Fruit fly (Drosophila melanogaster) whole organism, embryonic: ENCODE data around the gene lab.
A peak's percentile ranks its signal among the peaks of the same experiment; 100 is the strongest.

Experiments used
- B-H2 ChIP-seq: fragments of 200-800 bp; sonication (Bioruptor generic); optimal IDR thresholded peaks from 2 replicates; lab custom pipeline; 2018; ENCODE audit warnings: missing biosample characterization, mild to moderate bottlenecking, missing genetic modification characterization
- Blimp-1 ChIP-seq: fragments of 200-800 bp; sonication (Bioruptor generic); optimal IDR thresholded peaks from 3 replicates; lab custom pipeline; 2018; ENCODE audit warnings: missing biosample characterization, missing genetic modification characterization, mild to moderate bottlenecking, moderate library complexity, missing genetic modification reagents
- C15 ChIP-seq: fragments of 200-800 bp; sonication (Bioruptor generic); IDR thresholded peaks from 3 replicates; pipeline ENCODE4 v1.3.6; 2022; ENCODE audit warnings: missing biosample characterization, missing genetic modification characterization
- CG1233 ChIP-seq: fragments of 200-800 bp; sonication (Bioruptor generic); optimal IDR thresholded peaks from 4 replicates; lab custom pipeline; 2018; ENCODE audit warnings: missing biosample characterization, mild to moderate bottlenecking, missing genetic modification characterization
- CG15479 ChIP-seq: fragments of 200-800 bp; sonication (Bioruptor generic); optimal IDR thresholded peaks from 3 replicates; lab custom pipeline; 2019; ENCODE audit warnings: missing biosample characterization, mild to moderate bottlenecking, missing genetic modification characterization, moderate library complexity
- CG17328 ChIP-seq: fragments of 200-800 bp; sonication (Bioruptor generic); IDR thresholded peaks from 2 replicates; pipeline ENCODE4 v1.3.6; 2022; ENCODE audit warnings: missing biosample characterization, missing genetic modification characterization
- CG17361 ChIP-seq: fragments of 200-800 bp; sonication (Bioruptor generic); IDR thresholded peaks from 3 replicates; pipeline ENCODE4 v1.3.6; 2022; ENCODE audit warnings: missing biosample characterization, missing genetic modification characterization
- CG2199 ChIP-seq: fragments of 200-800 bp; sonication (Bioruptor generic); IDR thresholded peaks from 3 replicates; pipeline ENCODE4 v1.3.6; 2022; ENCODE audit warnings: missing biosample characterization, missing genetic modification characterization
- CG30431 ChIP-seq: fragments of 200-800 bp; sonication (Bioruptor generic); optimal IDR thresholded peaks from 2 replicates; lab custom pipeline; 2017; ENCODE audit warnings: missing biosample characterization, missing genetic modification characterization
- CG7357 ChIP-seq: fragments of 200-800 bp; sonication (Bioruptor generic); IDR thresholded peaks from 3 replicates; pipeline ENCODE4 v1.3.6; 2022; ENCODE audit warnings: missing biosample characterization, missing genetic modification characterization
- CG7745 ChIP-seq: fragments of 200-800 bp; sonication (Bioruptor generic); optimal IDR thresholded peaks from 2 replicates; lab custom pipeline; 2018; ENCODE audit warnings: missing biosample characterization, mild to moderate bottlenecking, missing genetic modification characterization, moderate library complexity
- CG9215 ChIP-seq: fragments of 200-800 bp; sonication (Bioruptor generic); IDR thresholded peaks from 2 replicates; pipeline ENCODE4 v1.3.6; 2022; ENCODE audit warnings: missing biosample characterization, missing genetic modification characterization
- CG9727 ChIP-seq: fragments of 200-800 bp; sonication (Bioruptor generic); optimal IDR thresholded peaks from 3 replicates; lab custom pipeline; 2017; ENCODE audit warnings: missing biosample characterization, mild to moderate bottlenecking, missing genetic modification characterization
- CTCF ChIP-seq: fragments of 200-800 bp; sonication (Bioruptor generic); optimal IDR thresholded peaks from 2 replicates; lab custom pipeline; 2017; ENCODE audit warnings: missing biosample characterization, mild to moderate bottlenecking, missing genetic modification characterization, moderate library complexity
- Dfd ChIP-seq, 2 experiments: fragments of >200 bp; optimal IDR thresholded peaks; 2 replicates each; lab custom pipeline; 2017; ENCODE audit warnings: missing biosample characterization in 2 of 2, missing genetic modification characterization in 2 of 2
- Dip2 ChIP-seq: fragments of 200-800 bp; sonication (Bioruptor generic); IDR thresholded peaks from 2 replicates; pipeline ENCODE4 v1.3.6; 2022; ENCODE audit warnings: missing biosample characterization, missing genetic modification characterization
- Ets65A ChIP-seq: fragments of 200-800 bp; sonication (Bioruptor generic); peaks from one replicate; lab custom pipeline; 2016; ENCODE audit warnings: missing biosample characterization, missing genetic modification characterization
- HLH54F ChIP-seq: fragments of 200-800 bp; sonication (Bioruptor generic); optimal IDR thresholded peaks from 3 replicates; lab custom pipeline; 2016; ENCODE audit warnings: missing biosample characterization, missing genetic modification characterization
- HmgZ ChIP-seq: fragments of 200-800 bp; sonication (Bioruptor generic); optimal IDR thresholded peaks from 2 replicates; lab custom pipeline; 2018; ENCODE audit warnings: missing biosample characterization, mild to moderate bottlenecking, missing genetic modification characterization
- Hmx ChIP-seq: fragments of 200-800 bp; sonication (Bioruptor generic); optimal IDR thresholded peaks from 2 replicates; lab custom pipeline; 2016; ENCODE audit warnings: missing biosample characterization, missing genetic modification characterization
- Jarid2 ChIP-seq: fragments of 200-800 bp; sonication (Bioruptor generic); optimal IDR thresholded peaks from 3 replicates; lab custom pipeline; 2017; ENCODE audit warnings: mild to moderate bottlenecking, missing biosample characterization, missing genetic modification reagents, missing genetic modification characterization
- Lhr ChIP-seq: fragments of 200-800 bp; sonication (Bioruptor generic); optimal IDR thresholded peaks from 3 replicates; lab custom pipeline; 2017; ENCODE audit warnings: mild to moderate bottlenecking, missing biosample characterization, missing genetic modification reagents, missing genetic modification characterization
- Optix ChIP-seq: fragments of 200-800 bp; sonication (Bioruptor generic); IDR thresholded peaks from 3 replicates; pipeline ENCODE4 v1.3.6; 2022; ENCODE audit warnings: missing biosample characterization, missing genetic modification characterization
- Ssrp ChIP-seq: fragments of 200-800 bp; sonication (Bioruptor generic); optimal IDR thresholded peaks from 2 replicates; lab custom pipeline; 2018; ENCODE audit warnings: missing biosample characterization, mild to moderate bottlenecking, missing genetic modification characterization, moderate library complexity
- ase ChIP-seq: fragments of 200-800 bp; sonication (Bioruptor generic); IDR thresholded peaks from 3 replicates; pipeline ENCODE4 v1.3.6; 2022; ENCODE audit warnings: missing biosample characterization, missing genetic modification characterization
- az2 ChIP-seq: fragments of 200-800 bp; sonication (Bioruptor generic); optimal IDR thresholded peaks from 3 replicates; lab custom pipeline; 2016; ENCODE audit warnings: missing biosample characterization, missing genetic modification characterization
- btn ChIP-seq: fragments of 200-800 bp; sonication (Bioruptor generic); optimal IDR thresholded peaks from 2 replicates; lab custom pipeline; 2016; ENCODE audit warnings: missing biosample characterization, missing genetic modification characterization
- caup ChIP-seq: fragments of 200-800 bp; sonication (Bioruptor generic); optimal IDR thresholded peaks from 3 replicates; lab custom pipeline; 2017; ENCODE audit warnings: missing biosample characterization, mild to moderate bottlenecking, missing genetic modification characterization, moderate library complexity; ENCODE audit not compliant: severe bottlenecking
- crol ChIP-seq: fragments of 200-800 bp; sonication (Bioruptor generic); IDR thresholded peaks from 2 replicates; pipeline ENCODE4 v1.3.6; 2022; ENCODE audit warnings: missing biosample characterization, missing genetic modification characterization
- gcm2 ChIP-seq: fragments of 200-800 bp; sonication (Bioruptor generic); optimal IDR thresholded peaks from 2 replicates; lab custom pipeline; 2016; ENCODE audit warnings: missing biosample characterization, missing genetic modification characterization
- gem ChIP-seq: fragments of 200-800 bp; sonication (Bioruptor generic); optimal IDR thresholded peaks from 2 replicates; lab custom pipeline; 2019; ENCODE audit warnings: missing biosample characterization, mild to moderate bottlenecking, missing genetic modification characterization, moderate library complexity
- h ChIP-seq: fragments of >200 bp; optimal IDR thresholded peaks from 2 replicates; lab custom pipeline; 2017
- hb ChIP-seq: fragments of 200-800 bp; sonication (Bioruptor generic); IDR thresholded peaks from 3 replicates; pipeline ENCODE4 v1.3.6; 2022; ENCODE audit warnings: missing biosample characterization, missing genetic modification characterization; ENCODE audit not compliant: partially characterized antibody
- kah ChIP-seq: fragments of 200-800 bp; sonication (Bioruptor generic); optimal IDR thresholded peaks from 2 replicates; lab custom pipeline; 2018; ENCODE audit warnings: missing biosample characterization, mild to moderate bottlenecking, missing genetic modification characterization
- kni ChIP-seq: fragments of 200-800 bp; sonication (Bioruptor generic); optimal IDR thresholded peaks from 3 replicates; lab custom pipeline; 2017; ENCODE audit warnings: mild to moderate bottlenecking, missing biosample characterization, missing genetic modification reagents, missing genetic modification characterization
- knrl ChIP-seq: fragments of 200-800 bp; sonication (Bioruptor generic); IDR thresholded peaks from 3 replicates; pipeline ENCODE4 v1.3.6; 2022; ENCODE audit warnings: missing biosample characterization, missing genetic modification characterization; ENCODE audit not compliant: partially characterized antibody
- lov ChIP-seq, 2 experiments: fragments of 200-800 bp in 1 of 2; fragments of >200 bp in 1 of 2; sonication (Bioruptor generic) in 1 of 2; IDR thresholded peaks in 1 of 2; optimal IDR thresholded peaks in 1 of 2; 2 replicates in 1 of 2; 3 replicates in 1 of 2; pipeline versions ENCODE4 v1.3.6 to Lab custom; 2017 to 2022; ENCODE audit warnings: missing biosample characterization in 1 of 2, missing genetic modification characterization in 1 of 2
- nau ChIP-seq: fragments of 200-800 bp; sonication (Bioruptor generic); optimal IDR thresholded peaks from 3 replicates; lab custom pipeline; 2017; ENCODE audit warnings: missing biosample characterization, mild to moderate bottlenecking, missing genetic modification characterization, missing genetic modification reagents
- sc ChIP-seq, 3 experiments: fragments of >200 bp in 2 of 3; fragments of 200-800 bp in 1 of 3; sonication (Bioruptor generic) in 1 of 3; optimal IDR thresholded peaks; 2 replicates in 2 of 3; 3 replicates in 1 of 3; lab custom pipeline; 2017; ENCODE audit warnings: mild to moderate bottlenecking in 1 of 3, missing biosample characterization in 1 of 3, missing genetic modification characterization in 1 of 3, missing genetic modification reagents in 1 of 3
- schlank ChIP-seq: fragments of 200-800 bp; sonication (Bioruptor generic); optimal IDR thresholded peaks from 2 replicates; lab custom pipeline; 2018; ENCODE audit warnings: missing biosample characterization, mild to moderate bottlenecking, missing genetic modification characterization
- seq ChIP-seq: fragments of 200-800 bp; sonication (Bioruptor generic); IDR thresholded peaks from 2 replicates; pipeline ENCODE4 v1.3.6; 2022; ENCODE audit warnings: missing biosample characterization, missing genetic modification characterization
- unpg ChIP-seq: fragments of 200-800 bp; sonication (Bioruptor generic); optimal IDR thresholded peaks from 3 replicates; lab custom pipeline; 2018; ENCODE audit warnings: missing biosample characterization, mild to moderate bottlenecking, missing genetic modification characterization, moderate library complexity
- vvl ChIP-seq: fragments of 200-800 bp; sonication (Bioruptor generic); IDR thresholded peaks from 2 replicates; pipeline ENCODE4 v1.3.6; 2022; ENCODE audit warnings: missing biosample characterization, missing genetic modification characterization
- wek ChIP-seq: fragments of 200-800 bp; sonication (Bioruptor generic); optimal IDR thresholded peaks from 3 replicates; lab custom pipeline; 2018; ENCODE audit warnings: missing biosample characterization, mild to moderate bottlenecking, missing genetic modification characterization, moderate library complexity

The lab gene

DNA sequence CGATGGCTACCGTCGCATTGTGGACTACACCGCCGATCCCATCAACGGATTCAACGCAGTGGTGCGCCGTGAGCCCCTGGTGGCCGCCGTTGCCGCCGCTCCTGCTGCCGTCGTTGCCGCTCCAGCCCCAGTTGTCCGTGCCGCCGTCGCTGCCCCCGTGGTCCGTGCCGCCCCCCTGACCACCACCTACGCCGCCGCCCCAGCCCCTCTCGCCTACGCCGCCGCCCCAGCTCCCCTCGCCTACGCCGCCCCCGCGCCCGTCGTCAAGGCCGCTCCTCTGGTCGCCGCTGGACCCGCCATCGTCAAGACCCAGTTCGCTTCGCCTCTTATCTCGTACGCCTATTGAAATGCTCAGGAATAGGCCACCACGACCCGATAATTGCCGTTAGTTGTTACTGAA lies 8.8 kb upstream of the lab start (continued):
- TF ChIP-seq Hmx (GFP tag; lab: Kevin White, UChicago) (no peak), B-H2 (no peak), hb (GFP tag; lab: Robert Waterston, UW) (no peak), Optix (GFP tag; lab: Robert Waterston, UW) (0 out of 3 replicates have a peak, but pooled peaks have one; percentile 17), h (lab: Kevin White, UChicago) (no peak), caup (GFP tag; lab: Kevin White, UChicago) (no peak), az2 (no peak), knrl (no peak), C15 (GFP tag; lab: Robert Waterston, UW) (no peak), Ssrp (tag; lab: Kevin White, UChicago) (no peak), crol (GFP tag; lab: Robert Waterston, UW) (0 out of 2 replicates have a peak, but pooled peaks have one; percentile 48), CG17328 (GFP tag; lab: Robert Waterston, UW) (no peak)

- TF ChIP-seq HLH54F (GFP tag; lab: Kevin White, UChicago) (no peak), vvl (GFP tag; lab: Robert Waterston, UW) (peak; percentile 40; the same call in 1 of the 2 replicates), kni (GFP tag; lab: Kevin White, UChicago) (peak; percentile 13), CG9215 (0 out of 2 replicates have a peak, but pooled peaks have one; percentile 12), crol (GFP tag; lab: Robert Waterston, UW) (peak; percentile 21; the same call in 1 of the 2 replicates), schlank (no peak), Dfd (GFP tag; optimal IDR thresholded peaks at IDR 0.05; lab: Kevin White, UChicago) (no peak), Ets65A (GFP tag; lab: Kevin White, UChicago) (peak; percentile 52), ase (GFP tag; lab: Robert Waterston, UW) (no peak)
Observed at dm6 chr3R:6686428-6686827, 8.0 kb upstream of the lab start, which contains the start of gene Ccp84Ag. Gene Ccp84Ag, plus strand, starts transcription at chr3R:6686728.

DNA sequence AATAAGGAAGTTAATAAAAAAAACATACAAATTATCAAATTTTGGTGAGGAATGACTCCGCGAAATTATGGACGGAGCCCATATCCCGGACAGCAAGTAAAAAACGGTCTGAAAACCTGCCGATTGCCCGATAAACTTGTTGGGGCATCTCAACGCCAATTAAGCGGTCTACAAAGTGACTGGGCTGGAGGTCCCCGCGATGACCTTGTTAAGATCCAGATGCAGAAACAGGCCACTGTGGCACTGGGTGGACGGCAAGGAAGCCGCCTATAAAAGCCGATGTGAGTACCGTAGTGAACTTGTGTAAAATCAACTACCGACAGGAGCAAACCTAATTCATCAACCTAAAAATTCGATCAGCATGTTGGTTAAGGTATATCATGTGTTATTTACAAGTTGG lies 5.8 kb upstream of the lab start, which contains the start of gene Edg84A:
Gene Edg84A (plus strand): TSS at position 301 of the 400 bp plus-strand sequence.
- TF ChIP-seq CG7357 (no peak), seq (GFP tag; lab: Robert Waterston, UW) (no peak), sc (optimal IDR thresholded peaks at IDR 0.05; lab: Kevin White, UChicago) (no peak), sc (GFP tag; optimal IDR thresholded peaks at IDR 0.05; lab: Kevin White, UChicago) (no peak)

DNA sequence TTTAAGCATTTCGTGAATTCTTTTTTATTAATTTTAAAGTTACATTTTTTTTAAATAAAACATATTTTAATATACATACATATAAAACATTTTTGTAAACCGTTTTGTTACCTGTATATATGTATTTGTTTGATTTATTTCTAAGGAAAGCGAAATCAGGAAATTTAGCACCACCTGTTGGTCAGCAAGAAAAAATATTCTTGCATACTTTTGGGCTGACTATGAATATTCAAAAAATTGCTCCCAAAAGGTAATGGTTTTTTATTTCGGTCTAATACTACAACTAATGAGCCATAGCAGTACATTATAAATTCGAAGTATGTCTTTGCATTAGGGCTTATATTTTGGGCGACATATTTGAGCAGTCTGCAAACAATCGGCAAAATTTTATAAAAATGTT lies 5.3 kb upstream of the lab start:
- no peak for TF ChIP-seq gem
- TF ChIP-seq Jarid2, result peak; percentile 2
- peak; percentile 89 for TF ChIP-seq Dip2 (GFP tag; lab: Robert Waterston, UW)
- TF ChIP-seq Optix (GFP tag; lab: Robert Waterston, UW), result no peak
- TF ChIP-seq btn (GFP tag; lab: Kevin White, UChicago), result no peak
- no peak for TF ChIP-seq gcm2 (GFP tag; lab: Kevin White, UChicago)
- TF ChIP-seq HmgZ (tag; lab: Kevin White, UChicago), result no peak
- peak; percentile 83; the same call in 2 of the 3 replicates for TF ChIP-seq CG2199 (GFP tag; lab: Robert Waterston, UW)
- TF ChIP-seq lov (optimal IDR thresholded peaks at IDR 0.05; lab: Kevin White, UChicago), result no peak
- no peak for TF ChIP-seq lov (GFP tag; IDR thresholded peaks at IDR 0.05; lab: Robert Waterston, UW)
- no peak for TF ChIP-seq CG17361 (GFP tag; lab: Robert Waterston, UW)
- peak; percentile 95 for TF ChIP-seq CTCF (GFP tag; lab: Kevin White, UChicago)
- no peak for TF ChIP-seq CG30431
- TF ChIP-seq kah (GFP tag; lab: Kevin White, UChicago), result peak; percentile 88
- no peak for TF ChIP-seq CG15479 (GFP tag; lab: Kevin White, UChicago)
- no peak for TF ChIP-seq nau (GFP tag; lab: Kevin White, UChicago)
- no peak for TF ChIP-seq wek
- TF ChIP-seq Blimp-1 (GFP tag; lab: Kevin White, UChicago), result peak; percentile 81
- no peak for TF ChIP-seq CG7745 (tag; lab: Kevin White, UChicago)
- TF ChIP-seq CG9727 (GFP tag; lab: Kevin White, UChicago), result no peak
- no peak for TF ChIP-seq CG1233 (GFP tag; lab: Kevin White, UChicago)
- no peak for TF ChIP-seq unpg (GFP tag; lab: Kevin White, UChicago)
- no peak for TF ChIP-seq Lhr (GFP tag; lab: Kevin White, UChicago)
